Worm (Caenorhabditis elegans): ENCODE results near the gene mrpl-39.

Gene mrpl-39

ce11 chrV:1821287-1821686 lies at the start of gene mrpl-39, which contains the start of gene gly-7 (continued):
- TF ChIP-seq C08G9.2 (tag; optimal IDR thresholded peaks at IDR 0.05) (no peak), T23F11.4 (GFP tag; optimal IDR thresholded peaks at IDR 0.05) (no peak), hlh-8 (tag; optimal IDR thresholded peaks at IDR 0.05) (no peak), Y22D7AL.16 (tag; optimal IDR thresholded peaks at IDR 0.05) (no peak), K09A11.1 (tag; optimal IDR thresholded peaks at IDR 0.05; ENCODE audit: insufficient read depth) (no peak), sdc-2 (tag; optimal IDR thresholded peaks at IDR 0.05) (no peak), rnt-1 (tag; optimal IDR thresholded peaks at IDR 0.05) (no peak), ets-4 (tag; optimal IDR thresholded peaks at IDR 0.05) (no peak), F13H6.1 (tag; optimal IDR thresholded peaks at IDR 0.05) (no peak), ceh-18 (tag; optimal IDR thresholded peaks at IDR 0.05) (no peak), ceh-30 (tag; optimal IDR thresholded peaks at IDR 0.05) (no peak), madf-2 (tag; optimal IDR thresholded peaks at IDR 0.05) (peak; percentile 50)

- TF ChIP-seq unc-55 (GFP tag; optimal IDR thresholded peaks at IDR 0.05) (peak; percentile 21), nfya-1 (tag; optimal IDR thresholded peaks at IDR 0.05) (no peak), dmd-4 (tag; optimal IDR thresholded peaks at IDR 0.05; ENCODE audit: borderline replicate concordance) (no peak), mec-3 (tag; optimal IDR thresholded peaks at IDR 0.05; ENCODE audit: borderline replicate concordance) (no peak), syd-9 (tag; optimal IDR thresholded peaks at IDR 0.05) (no peak)
These were observed 49.7 kb upstream of the mrpl-39 start, which contains the start of gene dhs-13 for ce11 chrV:1771727-1772126. TSS of gene dhs-13 (minus strand) at chrV:1771734.

ce11 chrV:1773120-1773519 lies 48.3 kb upstream of the mrpl-39 start:
- TF ChIP-seq ceh-22 (tag; optimal IDR thresholded peaks at IDR 0.05) (no peak), eyg-1 (tag; optimal IDR thresholded peaks at IDR 0.05) (no peak), ahr-1 (tag; optimal IDR thresholded peaks at IDR 0.05) (no peak)

ce11 chrV:1774874-1775589 lies 46.3 kb upstream of the mrpl-39 start, which contains the start of gene F36H9.7:
TSS of gene F36H9.7 (minus strand) at chrV:1774924.
- peak; percentile 57 for TF ChIP-seq unc-42 (tag; optimal IDR thresholded peaks at IDR 0.05)
- no peak for TF ChIP-seq madf-2 (tag; optimal IDR thresholded peaks at IDR 0.05)
- no peak for TF ChIP-seq pax-1 (tag; optimal IDR thresholded peaks at IDR 0.05)
- TF ChIP-seq mec-3 (tag; optimal IDR thresholded peaks at IDR 0.05; ENCODE audit: borderline replicate concordance), result no peak
- TF ChIP-seq odd-2 (tag; optimal IDR thresholded peaks at IDR 0.05), result no peak

- TF ChIP-seq C08G9.2 (tag; optimal IDR thresholded peaks at IDR 0.05) (no peak), sdc-2 (tag; optimal IDR thresholded peaks at IDR 0.05) (no peak), pros-1 (tag; optimal IDR thresholded peaks at IDR 0.05) (no peak), ref-2 (tag; optimal IDR thresholded peaks at IDR 0.05) (no peak), sox-4 (tag; optimal IDR thresholded peaks at IDR 0.05) (no peak), C38D4.7 (GFP tag; optimal IDR thresholded peaks at IDR 0.05) (no peak)
These were observed 42.2 kb upstream of the mrpl-39 start, which contains the start of gene F36H9.4 for ce11 chrV:1779136-1779535. TSS of gene F36H9.4 (minus strand) at chrV:1779236.

- TF ChIP-seq nfya-1 (tag; optimal IDR thresholded peaks at IDR 0.05), result peak; percentile 85
- TF ChIP-seq rnt-1 (tag; optimal IDR thresholded peaks at IDR 0.05), result no peak
- TF ChIP-seq C38D4.7 (GFP tag; optimal IDR thresholded peaks at IDR 0.05), result no peak
- TF ChIP-seq elt-2 (tag; optimal IDR thresholded peaks at IDR 0.05), result no peak
These were observed 41.4 kb upstream of the mrpl-39 start for ce11 chrV:1779994-1780393.

ce11 chrV:1781922-1782321 lies 39.5 kb upstream of the mrpl-39 start, which contains the start of gene F36H9.5:
TSS of gene F36H9.5 (minus strand) at chrV:1782022.
- no peak for TF ChIP-seq lin-11 (tag; optimal IDR thresholded peaks at IDR 0.05)
- TF ChIP-seq ceh-30 (tag; optimal IDR thresholded peaks at IDR 0.05), result no peak
- TF ChIP-seq syd-9 (tag; optimal IDR thresholded peaks at IDR 0.05), result no peak
- TF ChIP-seq unc-3 (GFP tag; conservative IDR thresholded peaks at IDR 0.05), result no peak
- no peak for TF ChIP-seq unc-3 (tag; optimal IDR thresholded peaks at IDR 0.05)
- TF ChIP-seq C08G9.2 (tag; optimal IDR thresholded peaks at IDR 0.05), result no peak
- no peak for TF ChIP-seq nhr-232 (tag; optimal IDR thresholded peaks at IDR 0.05)
- TF ChIP-seq dmd-4 (tag; optimal IDR thresholded peaks at IDR 0.05; ENCODE audit: borderline replicate concordance), result no peak
- TF ChIP-seq sox-4 (tag; optimal IDR thresholded peaks at IDR 0.05), result no peak
- TF ChIP-seq pax-1 (tag; optimal IDR thresholded peaks at IDR 0.05), result no peak
- TF ChIP-seq dve-1 (tag; optimal IDR thresholded peaks at IDR 0.05), result no peak
- TF ChIP-seq ceh-34 (tag; optimal IDR thresholded peaks at IDR 0.05), result no peak
